Worm (Caenorhabditis elegans): ENCODE results near the gene nhr-36.

DNA sequence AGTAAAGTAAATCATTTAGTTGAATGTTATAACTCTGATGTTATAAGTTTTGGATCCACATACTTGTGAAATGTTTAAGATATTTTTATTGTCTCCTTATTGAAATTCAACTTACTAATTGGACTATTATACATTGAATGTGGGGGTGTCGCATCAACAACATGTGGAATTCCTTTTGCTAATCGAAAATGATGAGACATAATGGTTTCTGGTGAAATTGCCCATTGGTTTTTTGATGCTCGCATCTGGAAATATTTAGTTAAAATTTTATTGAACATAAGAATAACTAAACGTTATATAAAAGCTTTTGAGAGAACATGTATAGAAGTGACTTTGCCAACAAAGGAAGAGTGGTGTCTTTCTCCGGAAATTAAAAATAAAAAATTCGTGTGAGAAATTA is 30.5 kb upstream of the nhr-36 start, which contains the start of gene ZK682.7:
- TF ChIP-seq nhr-67 (tag; optimal IDR thresholded peaks at IDR 0.05) (no peak), pqm-1 (tag; optimal IDR thresholded peaks at IDR 0.05) (no peak), R02D3.7 (tag; optimal IDR thresholded peaks at IDR 0.05) (no peak), elt-2 (tag; optimal IDR thresholded peaks at IDR 0.05) (no peak), ztf-4 (tag; optimal IDR thresholded peaks at IDR 0.05) (no peak), mml-1 (tag; optimal IDR thresholded peaks at IDR 0.05) (no peak)

Data from whole organism, L3 larva.